Worm (Caenorhabditis elegans) whole organism, L2 larva: ENCODE results near the gene srz-24.

Experiments
- R02D3.7 ChIP-seq: fragments of 150-350 bp; optimal IDR thresholded peaks from 2 replicates; lab custom pipeline; 2014; ENCODE audit warnings: missing biosample characterization, missing genetic modification characterization
- ama-1 ChIP-seq: fragments of 150-350 bp; optimal IDR thresholded peaks from 2 replicates; lab custom pipeline; 2018; ENCODE audit warnings: inconsistent platforms
- elt-3 ChIP-seq: sonication (generic microtip); optimal IDR thresholded peaks from 2 replicates; lab custom pipeline; 2017; ENCODE audit warnings: missing biosample characterization, missing genetic modification characterization
- fos-1 ChIP-seq: fragments of 150-350 bp; optimal IDR thresholded peaks from 2 replicates; lab custom pipeline; 2014; ENCODE audit warnings: missing biosample characterization, missing genetic modification characterization
- lin-11 ChIP-seq: fragments of 150-350 bp; sonication (generic microtip); optimal IDR thresholded peaks from 2 replicates; lab custom pipeline; 2014; ENCODE audit warnings: missing biosample characterization, missing genetic modification characterization, inconsistent platforms, mixed read lengths
- lsy-2 ChIP-seq, 2 experiments: fragments of 150-350 bp in 1 of 2; sonication (generic microtip) in 1 of 2; optimal IDR thresholded peaks; 2 replicates each; lab custom pipeline; 2014 to 2017; ENCODE audit warnings: missing biosample characterization in 2 of 2, missing genetic modification characterization in 2 of 2
- nhr-11 ChIP-seq: fragments of 150-350 bp; optimal IDR thresholded peaks from 2 replicates; lab custom pipeline; 2014; ENCODE audit warnings: missing biosample characterization, missing genetic modification characterization
- nhr-237 ChIP-seq: fragments of 150-350 bp; optimal IDR thresholded peaks from 2 replicates; lab custom pipeline; 2014; ENCODE audit warnings: missing biosample characterization, missing genetic modification characterization
- nhr-25 ChIP-seq: fragments of 150-350 bp; sonication (generic microtip); optimal IDR thresholded peaks from 3 replicates; lab custom pipeline; 2014; ENCODE audit warnings: missing biosample characterization, missing genetic modification characterization
- nhr-77 ChIP-seq: fragments of 150-350 bp; optimal IDR thresholded peaks from 2 replicates; lab custom pipeline; 2014; ENCODE audit warnings: missing biosample characterization, missing genetic modification characterization
- skn-1 ChIP-seq: sonication (generic microtip); optimal IDR thresholded peaks from 2 replicates; lab custom pipeline; 2017; ENCODE audit warnings: missing biosample characterization, missing genetic modification characterization
- unc-39 ChIP-seq: fragments of 150-350 bp; optimal IDR thresholded peaks from 2 replicates; lab custom pipeline; 2014; ENCODE audit warnings: missing biosample characterization, missing genetic modification characterization
- unc-62 ChIP-seq: fragments of 150-350 bp; optimal IDR thresholded peaks from 2 replicates; lab custom pipeline; 2014; ENCODE audit warnings: missing biosample characterization, missing genetic modification reagents, missing genetic modification characterization
- ztf-11 ChIP-seq: sonication (generic microtip); optimal IDR thresholded peaks from 2 replicates; lab custom pipeline; 2017; ENCODE audit warnings: missing biosample characterization, missing genetic modification characterization

ce11 chrIV:5002448-5002847, 21.5 kb upstream of the srz-24 start, which contains the start of gene pes-1:
- TF ChIP-seq R02D3.7 (tag; lab: Kevin White, UChicago) (no peak), elt-3 (no peak), nhr-77 (tag; lab: Kevin White, UChicago) (no peak), lsy-2 (tag; optimal IDR thresholded peaks at IDR 0.05; lab: Kevin White, UChicago) (no peak), nhr-25 (tag; lab: Kevin White, UChicago) (no peak), nhr-237 (tag; lab: Kevin White, UChicago) (no peak), unc-62 (GFP tag; lab: Kevin White, UChicago) (no peak), ama-1 (lab: Kevin White, UChicago) (no peak), fos-1 (tag; lab: Kevin White, UChicago) (no peak), lin-11 (no peak), ztf-11 (no peak), skn-1 (tag; lab: Kevin White, UChicago) (no peak), unc-39 (tag; lab: Kevin White, UChicago) (no peak), nhr-11 (tag; lab: Kevin White, UChicago) (no peak)
